In genomic region chr3R:31245785-31246184, dm6 we compare ENCODE assay signal across 2 fruit fly cellular contexts.
TF ChIP-seq lines count a peak whose summit lies in the region.

No protein-coding gene starts in this region.

- no peak for TF ChIP-seq CTCF in whole organism, embryonic (GFP tag; optimal IDR thresholded peaks at IDR 0.05; lab: Kevin White, UChicago)

TF ChIP-seq in whole organism, embryonic, 481 proteins besides CTCF, POLR2A, EP300 and RAD21:
- TF ChIP-seq pros (GFP tag; optimal IDR thresholded peaks at IDR 0.05; lab: Kevin White, UChicago) (peak; percentile 26), Xbp1 (GFP tag; optimal IDR thresholded peaks at IDR 0.05; lab: Kevin White, UChicago) (no peak), Blimp-1 (GFP tag; optimal IDR thresholded peaks at IDR 0.05; lab: Kevin White, UChicago) (peak; percentile 92), kni (GFP tag; optimal IDR thresholded peaks at IDR 0.05; lab: Kevin White, UChicago) (peak; percentile 46), tx (GFP tag; optimal IDR thresholded peaks at IDR 0.05; lab: Kevin White, UChicago) (no peak), Pdp1 (GFP tag; optimal IDR thresholded peaks at IDR 0.05; lab: Kevin White, UChicago) (peak in 1 of 2 experiments; percentile 41), CG11560 (tag; IDR thresholded peaks at IDR 0.05; lab: Robert Waterston, UW) (0 out of 3 replicates have a peak, but pooled peaks have one; percentile 8)

TF ChIP-seq in whole organism, prepupa, 60 proteins besides CTCF, POLR2A, EP300 and RAD21:
- TF ChIP-seq net (GFP tag; optimal IDR thresholded peaks at IDR 0.05; lab: Kevin White, UChicago) = no peak
- TF ChIP-seq spab (GFP tag; optimal IDR thresholded peaks at IDR 0.05; lab: Kevin White, UChicago) = no peak
- no peak for TF ChIP-seq salr (GFP tag; optimal IDR thresholded peaks at IDR 0.05; lab: Kevin White, UChicago)
- no peak for TF ChIP-seq fkh (GFP tag; optimal IDR thresholded peaks at IDR 0.05; lab: Kevin White, UChicago)
- no peak for TF ChIP-seq CG6808 (GFP tag; optimal IDR thresholded peaks at IDR 0.05; lab: Kevin White, UChicago)
- peak; percentile 77 for TF ChIP-seq Blimp-1 (GFP tag; optimal IDR thresholded peaks at IDR 0.05; lab: Kevin White, UChicago)
- TF ChIP-seq achi (GFP tag; optimal IDR thresholded peaks at IDR 0.05; lab: Kevin White, UChicago) = no peak
- peak; percentile 4 for TF ChIP-seq CG6854 (GFP tag; optimal IDR thresholded peaks at IDR 0.05; lab: Kevin White, UChicago)
- TF ChIP-seq Sox15 (GFP tag; optimal IDR thresholded peaks at IDR 0.05; lab: Kevin White, UChicago) = no peak

Comparison
In these comparisons a context has a peak if more than half of its experiments do, and no peak if none do; other contexts are left out.
1. Of the 7 proteins assayed by ChIP-seq in both whole organism, embryonic and whole organism, prepupa: peak only in whole organism, embryonic: none; only in whole organism, prepupa: CG6854; in both: Blimp-1; in neither: 5.